Worm (Caenorhabditis elegans): ENCODE measurements around the gene sre-4.

DNA sequence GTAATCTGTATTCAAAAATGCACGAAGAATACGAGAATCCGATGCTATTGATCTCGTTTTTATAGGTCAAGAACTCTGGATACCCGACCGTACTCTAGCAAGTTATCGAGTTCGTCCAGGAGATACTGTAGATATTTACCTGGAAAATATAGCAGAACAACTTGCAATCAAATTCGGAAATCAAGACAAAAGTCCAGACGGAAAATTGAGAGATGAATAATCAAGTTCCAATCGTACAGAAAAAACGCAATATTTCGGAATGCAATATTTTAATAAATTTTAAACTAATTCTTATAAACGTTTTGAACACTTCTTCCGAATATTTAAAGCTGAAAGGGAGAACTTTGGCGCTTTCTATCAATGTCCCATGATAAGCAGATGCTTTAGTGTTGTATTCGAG lies 45.6 kb downstream of the sre-4 start:
- TF ChIP-seq dao-5 (tag; optimal IDR thresholded peaks at IDR 0.05), result no peak
- TF ChIP-seq W03F9.2 (tag; optimal IDR thresholded peaks at IDR 0.05), result no peak
- no peak for TF ChIP-seq him-1 (tag; optimal IDR thresholded peaks at IDR 0.05)

Measured in whole organism, L4/young adult.